Fruit fly (Drosophila melanogaster) whole organism, embryonic: ENCODE data around the gene CG31735.

ENCODE experiments used
- CG10267 ChIP-seq: fragments of 200-800 bp; sonication (Bioruptor generic); optimal IDR thresholded peaks from 2 replicates; lab custom pipeline; 2018; ENCODE audit warnings: missing biosample characterization, mild to moderate bottlenecking, missing genetic modification characterization, moderate library complexity
- CG11723 ChIP-seq: fragments of 200-800 bp; sonication (Bioruptor generic); optimal IDR thresholded peaks from 2 replicates; lab custom pipeline; 2017; ENCODE audit warnings: missing biosample characterization, mild to moderate bottlenecking, missing genetic modification characterization
- CG12659 ChIP-seq: fragments of 200-800 bp; sonication (Bioruptor generic); optimal IDR thresholded peaks from 3 replicates; lab custom pipeline; 2017; ENCODE audit warnings: mild to moderate bottlenecking, missing biosample characterization, missing genetic modification reagents, missing genetic modification characterization
- CG14860 ChIP-seq: fragments of 200-800 bp; sonication (Bioruptor generic); IDR thresholded peaks from 3 replicates; pipeline ENCODE4 v1.3.6; 2022; ENCODE audit warnings: missing biosample characterization, missing genetic modification characterization; ENCODE audit not compliant: partially characterized antibody
- CG15073 ChIP-seq: fragments of 200-800 bp; sonication (Bioruptor generic); optimal IDR thresholded peaks from 2 replicates; lab custom pipeline; 2016; ENCODE audit warnings: missing biosample characterization, missing genetic modification characterization
- CG15696 ChIP-seq: fragments of 200-800 bp; sonication (Bioruptor generic); optimal IDR thresholded peaks from 2 replicates; lab custom pipeline; 2019; ENCODE audit warnings: missing biosample characterization, mild to moderate bottlenecking, missing genetic modification characterization, moderate library complexity
- CG1647 ChIP-seq: fragments of 200-800 bp; sonication (Bioruptor generic); optimal IDR thresholded peaks from 3 replicates; lab custom pipeline; 2016; ENCODE audit warnings: missing biosample characterization, missing genetic modification characterization
- CG30431 ChIP-seq: fragments of 200-800 bp; sonication (Bioruptor generic); optimal IDR thresholded peaks from 2 replicates; lab custom pipeline; 2017; ENCODE audit warnings: missing biosample characterization, missing genetic modification characterization
- CG31388 ChIP-seq: fragments of 200-800 bp; sonication (Bioruptor generic); optimal IDR thresholded peaks from 2 replicates; lab custom pipeline; 2016; ENCODE audit warnings: missing biosample characterization, missing genetic modification characterization
- CG34376 ChIP-seq: fragments of 200-800 bp; sonication (Bioruptor generic); optimal IDR thresholded peaks from 2 replicates; lab custom pipeline; 2018; ENCODE audit warnings: missing biosample characterization, mild to moderate bottlenecking, missing genetic modification characterization
- CG34422 ChIP-seq: fragments of 200-800 bp; sonication (Bioruptor generic); IDR thresholded peaks from 3 replicates; pipeline ENCODE4 v1.3.6; 2022; ENCODE audit warnings: missing biosample characterization, missing genetic modification characterization
- CG3838 ChIP-seq: fragments of 200-800 bp; sonication (Bioruptor generic); optimal IDR thresholded peaks from 3 replicates; lab custom pipeline; 2016; ENCODE audit warnings: missing biosample characterization, missing genetic modification characterization
- CG4360 ChIP-seq: fragments of 200-800 bp; sonication (Bioruptor generic); IDR thresholded peaks from 2 replicates; pipeline ENCODE4 v1.3.6; 2022; ENCODE audit warnings: missing biosample characterization, missing genetic modification characterization
- CG5953 ChIP-seq: fragments of 200-800 bp; sonication (Bioruptor generic); IDR thresholded peaks from 2 replicates; pipeline ENCODE4 v1.3.6; 2022; ENCODE audit warnings: missing biosample characterization, missing genetic modification characterization
- CG6765 ChIP-seq: fragments of 200-800 bp; sonication (Bioruptor generic); optimal IDR thresholded peaks from 3 replicates; lab custom pipeline; 2017; ENCODE audit warnings: missing biosample characterization, mild to moderate bottlenecking, missing genetic modification characterization
- CG7839 ChIP-seq: fragments of 200-800 bp; sonication (Bioruptor generic); optimal IDR thresholded peaks from 3 replicates; lab custom pipeline; 2018; ENCODE audit warnings: missing biosample characterization, mild to moderate bottlenecking, missing genetic modification characterization, moderate library complexity
- CG8089 ChIP-seq: fragments of 200-800 bp; sonication (Bioruptor generic); optimal IDR thresholded peaks from 3 replicates; lab custom pipeline; 2016; ENCODE audit warnings: missing biosample characterization, missing genetic modification characterization
- Doc3 ChIP-seq: fragments of 200-800 bp; sonication (Bioruptor generic); IDR thresholded peaks from 3 replicates; pipeline ENCODE4 v1.3.6; 2022; ENCODE audit warnings: missing biosample characterization, missing genetic modification characterization; ENCODE audit not compliant: partially characterized antibody
- Dp ChIP-seq: fragments of 200-800 bp; sonication (Bioruptor generic); optimal IDR thresholded peaks from 2 replicates; lab custom pipeline; 2018; ENCODE audit warnings: missing biosample characterization, mild to moderate bottlenecking, missing genetic modification characterization, moderate library complexity
- Drgx ChIP-seq: fragments of 200-800 bp; sonication (Bioruptor generic); IDR thresholded peaks from 2 replicates; pipeline ENCODE4 v1.3.6; 2022; ENCODE audit warnings: missing biosample characterization, missing genetic modification characterization
- E2f1 ChIP-seq: fragments of 200-800 bp; sonication (Bioruptor generic); IDR thresholded peaks from 2 replicates; pipeline ENCODE4 v1.3.6; 2022; ENCODE audit warnings: missing biosample characterization, missing genetic modification characterization
- Hr3 ChIP-seq: fragments of 200-800 bp; sonication (Bioruptor generic); optimal IDR thresholded peaks from 3 replicates; lab custom pipeline; 2016; ENCODE audit warnings: missing biosample characterization, missing genetic modification characterization
- MTF-1 ChIP-seq: fragments of 200-800 bp; sonication (Bioruptor generic); optimal IDR thresholded peaks from 2 replicates; lab custom pipeline; 2018; ENCODE audit warnings: missing biosample characterization, mild to moderate bottlenecking, missing genetic modification characterization, borderline replicate concordance
- Max ChIP-seq: fragments of 200-800 bp; sonication (Bioruptor generic); optimal IDR thresholded peaks from 2 replicates; lab custom pipeline; 2016; ENCODE audit warnings: missing biosample characterization, mild to moderate bottlenecking, missing genetic modification characterization
- Med ChIP-seq: fragments of 200-800 bp; sonication (Bioruptor generic); peaks from one replicate; lab custom pipeline; 2016; ENCODE audit warnings: missing biosample characterization, missing genetic modification characterization, mild to moderate bottlenecking, inconsistent platforms, moderate library complexity
- NC2β ChIP-seq: fragments of 200-800 bp; sonication (Bioruptor generic); optimal IDR thresholded peaks from 2 replicates; lab custom pipeline; 2016; ENCODE audit warnings: missing biosample characterization, missing genetic modification characterization
- Nf-YB ChIP-seq: fragments of 200-800 bp; sonication (Bioruptor generic); optimal IDR thresholded peaks from 3 replicates; lab custom pipeline; 2019; ENCODE audit warnings: missing biosample characterization, mild to moderate bottlenecking, missing genetic modification characterization, moderate library complexity
- Sin3A ChIP-seq: fragments of >200 bp; optimal IDR thresholded peaks from 2 replicates; lab custom pipeline; 2018
- Stat92E ChIP-seq, 3 experiments: fragments of >200 bp in 2 of 3; fragments of 200-800 bp in 1 of 3; sonication (Bioruptor generic) in 1 of 3; optimal IDR thresholded peaks; 2 replicates each; lab custom pipeline; 2017 to 2019; ENCODE audit warnings: missing biosample characterization in 3 of 3, missing genetic modification characterization in 3 of 3, mild to moderate bottlenecking in 1 of 3, moderate library complexity in 1 of 3
- Tbp ChIP-seq: fragments of >200 bp; optimal IDR thresholded peaks from 2 replicates; lab custom pipeline; 2018; ENCODE audit warnings: missing biosample characterization, missing genetic modification characterization
- amos ChIP-seq: fragments of 200-800 bp; sonication (Bioruptor generic); IDR thresholded peaks from 2 replicates; pipeline ENCODE4 v1.3.6; 2022; ENCODE audit warnings: missing biosample characterization, missing genetic modification characterization; ENCODE audit not compliant: partially characterized antibody
- btn ChIP-seq: fragments of 200-800 bp; sonication (Bioruptor generic); optimal IDR thresholded peaks from 2 replicates; lab custom pipeline; 2016; ENCODE audit warnings: missing biosample characterization, missing genetic modification characterization
- cato ChIP-seq: fragments of 200-800 bp; sonication (Bioruptor generic); optimal IDR thresholded peaks from 2 replicates; lab custom pipeline; 2016; ENCODE audit warnings: missing biosample characterization, missing genetic modification characterization, borderline replicate concordance
- crol ChIP-seq: fragments of 200-800 bp; sonication (Bioruptor generic); IDR thresholded peaks from 2 replicates; pipeline ENCODE4 v1.3.6; 2022; ENCODE audit warnings: missing biosample characterization, missing genetic modification characterization
- disco-r ChIP-seq: fragments of 200-800 bp; sonication (Bioruptor generic); optimal IDR thresholded peaks from 2 replicates; lab custom pipeline; 2016; ENCODE audit warnings: missing biosample characterization, missing genetic modification characterization
- dmrt11E ChIP-seq: fragments of 200-800 bp; sonication (Bioruptor generic); optimal IDR thresholded peaks from 3 replicates; lab custom pipeline; 2018; ENCODE audit warnings: missing biosample characterization, mild to moderate bottlenecking, missing genetic modification characterization, moderate library complexity
- en ChIP-seq: fragments of 200-800 bp; sonication (Bioruptor generic); optimal IDR thresholded peaks from 2 replicates; lab custom pipeline; 2016; ENCODE audit warnings: missing biosample characterization, missing genetic modification characterization
- fd102C ChIP-seq: fragments of 200-800 bp; sonication (Bioruptor generic); optimal IDR thresholded peaks from 2 replicates; lab custom pipeline; 2018; ENCODE audit warnings: missing biosample characterization, mild to moderate bottlenecking, missing genetic modification characterization, moderate library complexity
- ken ChIP-seq: fragments of 200-800 bp; sonication (Bioruptor generic); IDR thresholded peaks from 3 replicates; pipeline ENCODE4 v1.3.6; 2022; ENCODE audit warnings: missing biosample characterization, missing genetic modification characterization
- lab ChIP-seq: fragments of 200-800 bp; sonication (Bioruptor generic); optimal IDR thresholded peaks from 3 replicates; lab custom pipeline; 2017; ENCODE audit warnings: missing biosample characterization, missing genetic modification characterization, mild to moderate bottlenecking, moderate library complexity, missing genetic modification reagents
- mld ChIP-seq: fragments of 200-800 bp; sonication (Bioruptor generic); IDR thresholded peaks from 3 replicates; pipeline ENCODE4 v1.3.6; 2022; ENCODE audit warnings: missing biosample characterization, missing genetic modification characterization; ENCODE audit not compliant: partially characterized antibody
- nau ChIP-seq: fragments of 200-800 bp; sonication (Bioruptor generic); optimal IDR thresholded peaks from 3 replicates; lab custom pipeline; 2017; ENCODE audit warnings: missing biosample characterization, mild to moderate bottlenecking, missing genetic modification characterization, missing genetic modification reagents
- org-1 ChIP-seq: fragments of 200-800 bp; sonication (Bioruptor generic); optimal IDR thresholded peaks from 2 replicates; lab custom pipeline; 2017; ENCODE audit warnings: missing biosample characterization, missing genetic modification characterization
- row ChIP-seq: fragments of 200-800 bp; sonication (Bioruptor generic); IDR thresholded peaks from 3 replicates; pipeline ENCODE4 v1.3.6; 2022; ENCODE audit warnings: missing biosample characterization, missing genetic modification characterization
- stc ChIP-seq: fragments of 200-800 bp; sonication (Bioruptor generic); IDR thresholded peaks from 2 replicates; pipeline ENCODE4 v1.3.6; 2022; ENCODE audit warnings: missing biosample characterization, missing genetic modification characterization
- trem ChIP-seq: fragments of 200-800 bp; optimal IDR thresholded peaks from 3 replicates; lab custom pipeline; 2019; ENCODE audit warnings: missing biosample characterization, mild to moderate bottlenecking, missing genetic modification characterization, moderate library complexity
- trh ChIP-seq: fragments of 200-800 bp; sonication (Bioruptor generic); optimal IDR thresholded peaks from 2 replicates; lab custom pipeline; 2016; ENCODE audit warnings: missing biosample characterization, missing genetic modification characterization
- tx ChIP-seq: fragments of 200-800 bp; sonication (Bioruptor generic); optimal IDR thresholded peaks from 2 replicates; lab custom pipeline; 2016; ENCODE audit warnings: missing biosample characterization, missing genetic modification characterization
- zen2 ChIP-seq: fragments of 200-800 bp; sonication (Bioruptor generic); IDR thresholded peaks from 3 replicates; pipeline ENCODE4 v1.3.6; 2022; ENCODE audit warnings: missing biosample characterization, missing genetic modification characterization; ENCODE audit not compliant: partially characterized antibody

CG31735 gene

dm6 chr2L:15908496-15909276 is 13.4 kb downstream of the CG31735 start (continued):
- TF ChIP-seq CG14860 (GFP tag; lab: Robert Waterston, UW) (0 out of 3 replicates have a peak, but pooled peaks have one; percentile 8), dmrt11E (tag; lab: Kevin White, UChicago) (peak; percentile 56), CG6765 (GFP tag; lab: Kevin White, UChicago) (no peak), tx (GFP tag; lab: Kevin White, UChicago) (no peak), CG4360 (GFP tag; lab: Robert Waterston, UW) (no peak), CG1647 (GFP tag; lab: Kevin White, UChicago) (no peak), CG34376 (GFP tag; lab: Kevin White, UChicago) (peak; percentile 88), Hr3 (peak; percentile 86), CG15073 (GFP tag; lab: Kevin White, UChicago) (no peak), Med (GFP tag; lab: Kevin White, UChicago) (peak; percentile 88), Dp (no peak), Sin3A (lab: Kevin White, UChicago) (no peak), trh (GFP tag; lab: Kevin White, UChicago) (no peak), NC2β (GFP tag; lab: Kevin White, UChicago) (no peak), fd102C (GFP tag; lab: Kevin White, UChicago) (no peak), Drgx (no peak), Max (GFP tag; lab: Kevin White, UChicago) (no peak), row (peak; percentile 39; the same call in 2 of the 3 replicates), mld (no peak), CG3838 (GFP tag; lab: Kevin White, UChicago) (no peak), Tbp (GFP tag; lab: Kevin White, UChicago) (no peak), cato (GFP tag; lab: Kevin White, UChicago) (no peak), crol (peak; percentile 34; the same call in 1 of the 2 replicates), CG8089 (GFP tag; lab: Kevin White, UChicago) (no peak), btn (no peak), nau (GFP tag; lab: Kevin White, UChicago) (peak; percentile 8), en (no peak), disco-r (GFP tag; lab: Kevin White, UChicago) (no peak), Nf-YB (GFP tag; lab: Kevin White, UChicago) (peak; percentile 4), stc (GFP tag; lab: Robert Waterston, UW) (no peak), org-1 (GFP tag; lab: Kevin White, UChicago) (no peak), CG31388 (no peak), CG30431 (GFP tag; lab: Kevin White, UChicago) (peak; percentile 53), trem (peak; percentile 25), zen2 (GFP tag; lab: Robert Waterston, UW) (no peak), Stat92E (GFP tag; optimal IDR thresholded peaks at IDR 0.05; lab: Kevin White, UChicago) (peak in 1 of 3 experiments; percentile 84), CG12659 (GFP tag; lab: Kevin White, UChicago) (peak; percentile 44), CG15696 (tag; lab: Kevin White, UChicago) (no peak), CG11723 (GFP tag; lab: Kevin White, UChicago) (no peak), CG34422 (GFP tag; lab: Robert Waterston, UW) (peak; percentile 28; the same call in 1 of the 3 replicates), CG7839 (tag; lab: Kevin White, UChicago) (peak; percentile 78), Doc3 (GFP tag; lab: Robert Waterston, UW) (no peak), MTF-1 (GFP tag; lab: Kevin White, UChicago) (no peak), ken (GFP tag; lab: Robert Waterston, UW) (no peak), lab (GFP tag; lab: Kevin White, UChicago) (peak; percentile 56), amos (GFP tag; lab: Robert Waterston, UW) (0 out of 2 replicates have a peak, but pooled peaks have one; percentile 5), CG5953 (GFP tag; lab: Robert Waterston, UW) (no peak), E2f1 (GFP tag; lab: Robert Waterston, UW) (peak; percentile 24; the same call in 1 of the 2 replicates), CG10267 (tag; lab: Kevin White, UChicago) (peak; percentile 53)
